Fruit fly (Drosophila melanogaster) whole organism, prepupa: ENCODE measurements around the gene CG2200.

Source experiments
- CG10631 ChIP-seq: fragments of 200-800 bp; sonication (Bioruptor generic); optimal IDR thresholded peaks from 2 replicates; lab custom pipeline; 2016; ENCODE audit warnings: missing biosample characterization, missing genetic modification characterization
- CG10669 ChIP-seq: fragments of 200-800 bp; sonication (Bioruptor generic); optimal IDR thresholded peaks from 3 replicates; lab custom pipeline; 2018; ENCODE audit warnings: missing biosample characterization, mild to moderate bottlenecking, missing genetic modification characterization, moderate library complexity
- CG11294 ChIP-seq: fragments of 200-800 bp; sonication (Bioruptor generic); IDR thresholded peaks from 2 replicates; pipeline ENCODE4 v1.3.6; 2022; ENCODE audit warnings: missing biosample characterization, missing genetic modification characterization
- CG11762 ChIP-seq: fragments of 200-800 bp; sonication (Bioruptor generic); optimal IDR thresholded peaks from 3 replicates; lab custom pipeline; 2016; ENCODE audit warnings: missing biosample characterization, missing genetic modification characterization; ENCODE audit not compliant: insufficient read depth
- CG15336 ChIP-seq: fragments of 200-800 bp; sonication (Bioruptor generic); IDR thresholded peaks from 2 replicates; pipeline ENCODE4 v1.3.6; 2022; ENCODE audit warnings: missing biosample characterization, missing genetic modification characterization
- CG3032 ChIP-seq: fragments of 200-800 bp; optimal IDR thresholded peaks from 2 replicates; lab custom pipeline; 2019; ENCODE audit warnings: missing biosample characterization, mild to moderate bottlenecking, missing genetic modification characterization, moderate library complexity
- CG31627 ChIP-seq: fragments of 200-800 bp; sonication (Bioruptor generic); optimal IDR thresholded peaks from 3 replicates; lab custom pipeline; 2016; ENCODE audit warnings: missing biosample characterization, missing genetic modification characterization
- CG32006 ChIP-seq: fragments of 200-800 bp; sonication (Bioruptor generic); optimal IDR thresholded peaks from 3 replicates; lab custom pipeline; 2017; ENCODE audit warnings: missing biosample characterization, mild to moderate bottlenecking, missing genetic modification characterization
- CG3919 ChIP-seq: fragments of 200-800 bp; sonication (Bioruptor generic); optimal IDR thresholded peaks from 3 replicates; lab custom pipeline; 2016; ENCODE audit warnings: missing biosample characterization, missing genetic modification characterization
- CG4318 ChIP-seq: fragments of 200-800 bp; sonication (Bioruptor generic); optimal IDR thresholded peaks from 3 replicates; lab custom pipeline; 2017; ENCODE audit warnings: missing biosample characterization, mild to moderate bottlenecking, missing genetic modification characterization
- CG6163 ChIP-seq: fragments of 200-800 bp; sonication (Bioruptor generic); IDR thresholded peaks from 3 replicates; pipeline ENCODE4 v1.3.6; 2022; ENCODE audit warnings: missing biosample characterization, missing genetic modification characterization
- CG6276 ChIP-seq: fragments of 200-800 bp; sonication (Bioruptor generic); optimal IDR thresholded peaks from 2 replicates; lab custom pipeline; 2017; ENCODE audit warnings: missing biosample characterization, mild to moderate bottlenecking, missing genetic modification characterization
- CG6792 ChIP-seq: fragments of 200-800 bp; sonication (Bioruptor generic); optimal IDR thresholded peaks from 3 replicates; lab custom pipeline; 2016; ENCODE audit warnings: missing biosample characterization, missing genetic modification characterization
- CG6808 ChIP-seq: fragments of 200-800 bp; sonication (Bioruptor generic); optimal IDR thresholded peaks from 3 replicates; lab custom pipeline; 2017; ENCODE audit warnings: missing biosample characterization, missing genetic modification characterization, mild to moderate bottlenecking, moderate library complexity, missing genetic modification reagents
- CG6854 ChIP-seq: fragments of 200-800 bp; sonication (Bioruptor generic); optimal IDR thresholded peaks from 2 replicates; lab custom pipeline; 2017; ENCODE audit warnings: missing biosample characterization, mild to moderate bottlenecking, missing genetic modification characterization
- CG7368 ChIP-seq: fragments of 200-800 bp; sonication (Bioruptor generic); optimal IDR thresholded peaks from 3 replicates; lab custom pipeline; 2016; ENCODE audit warnings: missing biosample characterization, missing genetic modification characterization
- CG8119 ChIP-seq: fragments of 200-800 bp; sonication (Bioruptor generic); IDR thresholded peaks from 3 replicates; pipeline ENCODE4 v1.3.6; 2022; ENCODE audit warnings: missing biosample characterization, missing genetic modification characterization
- CG8319 ChIP-seq: fragments of 200-800 bp; sonication (Bioruptor generic); optimal IDR thresholded peaks from 3 replicates; lab custom pipeline; 2016; ENCODE audit warnings: missing biosample characterization, missing genetic modification characterization
- CG8632 ChIP-seq: fragments of 200-800 bp; sonication (Bioruptor generic); optimal IDR thresholded peaks from 3 replicates; lab custom pipeline; 2016; ENCODE audit warnings: missing biosample characterization, missing genetic modification characterization
- CG9139 ChIP-seq: fragments of 200-800 bp; sonication (Bioruptor generic); optimal IDR thresholded peaks from 3 replicates; lab custom pipeline; 2017; ENCODE audit warnings: missing biosample characterization, mild to moderate bottlenecking, missing genetic modification characterization
- Eip75B ChIP-seq: fragments of 200-800 bp; sonication (Bioruptor generic); optimal IDR thresholded peaks from 3 replicates; lab custom pipeline; 2016; ENCODE audit warnings: missing biosample characterization, missing genetic modification characterization
- Eip78C ChIP-seq: fragments of 200-800 bp; sonication (Bioruptor generic); peaks from one replicate; lab custom pipeline; 2016; ENCODE audit warnings: missing biosample characterization, missing genetic modification characterization
- Eip93F ChIP-seq: fragments of 200-800 bp; sonication (Bioruptor generic); optimal IDR thresholded peaks from 2 replicates; lab custom pipeline; 2016; ENCODE audit warnings: missing biosample characterization, mild to moderate bottlenecking, missing genetic modification characterization
- Ets96B ChIP-seq: fragments of 200-800 bp; optimal IDR thresholded peaks from 2 replicates; lab custom pipeline; 2019; ENCODE audit warnings: missing biosample characterization, mild to moderate bottlenecking, missing genetic modification characterization, moderate library complexity
- Gug ChIP-seq: fragments of 200-800 bp; sonication (Bioruptor generic); IDR thresholded peaks from 2 replicates; pipeline ENCODE4 v1.3.6; 2022; ENCODE audit warnings: missing biosample characterization, missing genetic modification characterization
- Hr38 ChIP-seq: sonication (Bioruptor generic); optimal IDR thresholded peaks from 2 replicates; lab custom pipeline; 2016; ENCODE audit warnings: missing biosample characterization, missing genetic modification characterization
- Hr39 ChIP-seq: fragments of 200-800 bp; sonication (Bioruptor generic); optimal IDR thresholded peaks from 2 replicates; lab custom pipeline; 2016; ENCODE audit warnings: missing biosample characterization, missing genetic modification characterization
- Hr4 ChIP-seq: fragments of 200-800 bp; sonication (Bioruptor generic); optimal IDR thresholded peaks from 3 replicates; lab custom pipeline; 2016; ENCODE audit warnings: missing biosample characterization, missing genetic modification characterization
- OdsH ChIP-seq: fragments of 200-800 bp; sonication (Bioruptor generic); optimal IDR thresholded peaks from 3 replicates; lab custom pipeline; 2016; ENCODE audit warnings: missing biosample characterization, missing genetic modification characterization
- Sox102F ChIP-seq: fragments of 200-800 bp; sonication (Bioruptor generic); optimal IDR thresholded peaks from 2 replicates; lab custom pipeline; 2016; ENCODE audit warnings: missing biosample characterization, mild to moderate bottlenecking, missing genetic modification characterization
- Sox14 ChIP-seq: fragments of 200-800 bp; sonication (Bioruptor generic); optimal IDR thresholded peaks from 3 replicates; lab custom pipeline; 2016; ENCODE audit warnings: missing biosample characterization, missing genetic modification characterization
- Sox15 ChIP-seq: fragments of 200-800 bp; sonication (Bioruptor generic); optimal IDR thresholded peaks from 3 replicates; lab custom pipeline; 2016; ENCODE audit warnings: missing biosample characterization, missing genetic modification characterization
- achi ChIP-seq: fragments of 200-800 bp; sonication (Bioruptor generic); optimal IDR thresholded peaks from 3 replicates; lab custom pipeline; 2016; ENCODE audit warnings: missing biosample characterization, missing genetic modification characterization
- acj6 ChIP-seq: fragments of 200-800 bp; sonication (Bioruptor generic); optimal IDR thresholded peaks from 3 replicates; lab custom pipeline; 2016; ENCODE audit warnings: missing biosample characterization, missing genetic modification characterization
- dsx ChIP-seq: fragments of 200-800 bp; optimal IDR thresholded peaks from 3 replicates; lab custom pipeline; 2019; ENCODE audit warnings: missing biosample characterization, mild to moderate bottlenecking, missing genetic modification characterization, moderate library complexity; ENCODE audit not compliant: poor library complexity, severe bottlenecking
- eg ChIP-seq: fragments of 200-800 bp; sonication (Bioruptor generic); IDR thresholded peaks from 3 replicates; pipeline ENCODE4 v1.3.6; 2022; ENCODE audit warnings: missing biosample characterization, missing genetic modification characterization
- esn ChIP-seq: fragments of 200-800 bp; sonication (Bioruptor generic); optimal IDR thresholded peaks from 2 replicates; lab custom pipeline; 2016; ENCODE audit warnings: missing biosample characterization, mild to moderate bottlenecking, missing genetic modification characterization, moderate library complexity
- fd59A ChIP-seq: fragments of 200-800 bp; sonication (Bioruptor generic); optimal IDR thresholded peaks from 2 replicates; lab custom pipeline; 2017; ENCODE audit warnings: missing biosample characterization, mild to moderate bottlenecking, missing genetic modification characterization, missing genetic modification reagents
- fd85E ChIP-seq: fragments of 200-800 bp; sonication (Bioruptor generic); optimal IDR thresholded peaks from 3 replicates; lab custom pipeline; 2016; ENCODE audit warnings: missing biosample characterization, missing genetic modification characterization
- ss ChIP-seq, 2 experiments: fragments of 200-800 bp; sonication (Bioruptor generic); optimal IDR thresholded peaks; 2 replicates in 1 of 2; 3 replicates in 1 of 2; lab custom pipeline; 2017 to 2018; ENCODE audit warnings: mild to moderate bottlenecking in 2 of 2, missing biosample characterization in 2 of 2, missing genetic modification characterization in 2 of 2, moderate library complexity in 1 of 2
- svp ChIP-seq: fragments of 200-800 bp; sonication (Bioruptor generic); peaks from one replicate; lab custom pipeline; 2016; ENCODE audit warnings: missing biosample characterization, missing genetic modification characterization
- topi ChIP-seq: fragments of 200-800 bp; sonication (Bioruptor generic); optimal IDR thresholded peaks from 3 replicates; lab custom pipeline; 2016; ENCODE audit warnings: missing biosample characterization, missing genetic modification characterization

Gene CG2200

dm6 chrX:13089920-13090655 is 4.0 kb upstream of the CG2200 start, which contains the start of gene hep (continued):
- peak; percentile 28; the same call in 1 of the 2 replicates for TF ChIP-seq CG15336

- TF ChIP-seq CG6808 (peak; percentile 92), Eip75B (GFP tag; lab: Kevin White, UChicago) (no peak), svp (GFP tag; lab: Kevin White, UChicago) (peak; percentile 6)
Observed at dm6 chrX:13090656-13091261, 3.3 kb upstream of the CG2200 start, which contains the start of gene lic. Gene lic, plus strand, starts transcription at chrX:13091145.

- TF ChIP-seq CG7368 (GFP tag; lab: Kevin White, UChicago) (no peak), Sox15 (GFP tag; lab: Kevin White, UChicago) (no peak), Gug (no peak), Eip93F (GFP tag; lab: Kevin White, UChicago) (no peak), CG8319 (GFP tag; lab: Kevin White, UChicago) (no peak), CG3032 (tag; lab: Kevin White, UChicago) (no peak), eg (GFP tag; lab: Robert Waterston, UW) (no peak), CG6808 (no peak), CG6792 (GFP tag; lab: Kevin White, UChicago) (no peak), CG3919 (no peak), Eip78C (GFP tag; lab: Kevin White, UChicago) (no peak), Sox102F (no peak), Eip75B (GFP tag; lab: Kevin White, UChicago) (no peak), acj6 (GFP tag; lab: Kevin White, UChicago) (no peak), CG6276 (GFP tag; lab: Kevin White, UChicago) (no peak), Sox14 (no peak), CG9139 (GFP tag; lab: Kevin White, UChicago) (no peak), fd59A (GFP tag; lab: Kevin White, UChicago) (no peak)
Observed at dm6 chrX:13091859-13092258, 2.2 kb upstream of the CG2200 start.

dm6 chrX:13099919-13100318 is 5.8 kb downstream of the CG2200 start:
- TF ChIP-seq svp (GFP tag; lab: Kevin White, UChicago), result peak; percentile 84
- TF ChIP-seq CG6854 (GFP tag; lab: Kevin White, UChicago), result peak; percentile 63
- TF ChIP-seq Hr38, result no peak
- TF ChIP-seq CG3032 (tag; lab: Kevin White, UChicago), result peak; percentile 52
- peak; percentile 56; the same call in 1 of the 2 replicates for TF ChIP-seq CG11294 (GFP tag; lab: Robert Waterston, UW)
- TF ChIP-seq topi (GFP tag; lab: Kevin White, UChicago), result peak; percentile 73
- TF ChIP-seq OdsH (GFP tag; lab: Kevin White, UChicago), result peak; percentile 60
- peak; percentile 24 for TF ChIP-seq Sox14
- peak; percentile 72 for TF ChIP-seq esn (GFP tag; lab: Kevin White, UChicago)
- TF ChIP-seq dsx, result peak; percentile 36
- peak; percentile 48 for TF ChIP-seq Ets96B (tag; lab: Kevin White, UChicago)
- no peak for TF ChIP-seq fd85E
- TF ChIP-seq achi (GFP tag; lab: Kevin White, UChicago), result peak; percentile 69
- no peak for TF ChIP-seq fd59A (GFP tag; lab: Kevin White, UChicago)
- TF ChIP-seq CG7368 (GFP tag; lab: Kevin White, UChicago), result peak; percentile 34
- peak; percentile 66 for TF ChIP-seq CG10631 (GFP tag; lab: Kevin White, UChicago)
- TF ChIP-seq CG4318 (GFP tag; lab: Kevin White, UChicago), result no peak
- TF ChIP-seq Eip78C (GFP tag; lab: Kevin White, UChicago), result peak; percentile 50
- TF ChIP-seq acj6 (GFP tag; lab: Kevin White, UChicago), result peak; percentile 67
- no peak for TF ChIP-seq Hr4
- peak; percentile 62 for TF ChIP-seq CG3919
- peak; percentile 41 for TF ChIP-seq CG31627 (GFP tag; lab: Kevin White, UChicago)
- TF ChIP-seq CG11762 (GFP tag; lab: Kevin White, UChicago), result no peak
- peak; percentile 64 for TF ChIP-seq CG32006 (GFP tag; lab: Kevin White, UChicago)
- TF ChIP-seq CG10669 (GFP tag; lab: Kevin White, UChicago), result peak; percentile 36
- TF ChIP-seq CG8119 (GFP tag; lab: Robert Waterston, UW), result peak; percentile 55
- TF ChIP-seq Sox15 (GFP tag; lab: Kevin White, UChicago), result peak; percentile 45
- TF ChIP-seq CG8319 (GFP tag; lab: Kevin White, UChicago), result peak; percentile 26
- TF ChIP-seq ss (GFP tag; optimal IDR thresholded peaks at IDR 0.05; lab: Kevin White, UChicago), result no peak
- TF ChIP-seq CG8632 (GFP tag; lab: Kevin White, UChicago), result peak; percentile 64
- no peak for TF ChIP-seq CG9139 (GFP tag; lab: Kevin White, UChicago)
- TF ChIP-seq eg (GFP tag; lab: Robert Waterston, UW), result peak; percentile 81
- peak; percentile 84 for TF ChIP-seq CG6163 (GFP tag; lab: Robert Waterston, UW)
- peak; percentile 46 for TF ChIP-seq Hr39 (GFP tag; lab: Kevin White, UChicago)
